Worm (Caenorhabditis elegans) whole organism, L3 larva: ENCODE measurements around the gene Y17G9A.2.

Experiments
- elt-3 ChIP-seq, 3 experiments: fragments of 150-350 bp in 1 of 3; sonication (generic microtip) in 2 of 3; optimal IDR thresholded peaks; 2 replicates in 2 of 3; 4 replicates in 1 of 3; lab custom pipeline; 2014 to 2017; ENCODE audit warnings: missing biosample characterization in 3 of 3, missing genetic modification characterization in 3 of 3
- nhr-11 ChIP-seq: fragments of 150-350 bp; optimal IDR thresholded peaks from 2 replicates; lab custom pipeline; 2014; ENCODE audit warnings: missing biosample characterization, missing genetic modification characterization
- pqm-1 ChIP-seq: fragments of 150-350 bp; optimal IDR thresholded peaks from 2 replicates; lab custom pipeline; 2017; ENCODE audit warnings: missing biosample characterization, missing genetic modification characterization, inconsistent platforms

ce11 chrIV:4846793-4847192 is 9.3 kb downstream of the Y17G9A.2 start, which contains the start of gene tat-2:
- TF ChIP-seq pqm-1 (no peak), elt-3 (tag; optimal IDR thresholded peaks at IDR 0.05; lab: Kevin White, UChicago) (no peak), nhr-11 (tag; lab: Kevin White, UChicago) (no peak)
